Fruit fly (Drosophila melanogaster): ENCODE measurements around the gene Axn.

Gene Axn

dm6 chr3R:29982027-29982426 lies 40.6 kb upstream of the Axn start (continued):
- TF ChIP-seq CG6254 (GFP tag; optimal IDR thresholded peaks at IDR 0.05): no peak
- no peak for TF ChIP-seq CG17186 (GFP tag; optimal IDR thresholded peaks at IDR 0.05)
- TF ChIP-seq Vsx1 (GFP tag; optimal IDR thresholded peaks at IDR 0.05): no peak
- no peak for TF ChIP-seq repo (GFP tag; optimal IDR thresholded peaks at IDR 0.05)
- no peak for TF ChIP-seq Lhr (GFP tag; optimal IDR thresholded peaks at IDR 0.05)
- TF ChIP-seq Ssrp (tag; optimal IDR thresholded peaks at IDR 0.05): no peak
- TF ChIP-seq CG9876 (GFP tag; optimal IDR thresholded peaks at IDR 0.05): no peak
- no peak for TF ChIP-seq hbn (GFP tag; IDR thresholded peaks at IDR 0.05; ENCODE audit: partially characterized antibody)
- TF ChIP-seq slp2 (GFP tag; optimal IDR thresholded peaks at IDR 0.05): no peak
- no peak for TF ChIP-seq Hey (tag; optimal IDR thresholded peaks at IDR 0.05)
- no peak for TF ChIP-seq CG33213 (GFP tag; optimal IDR thresholded peaks at IDR 0.05)
- no peak for TF ChIP-seq CG15073 (GFP tag; optimal IDR thresholded peaks at IDR 0.05)
- TF ChIP-seq Dll (GFP tag; IDR thresholded peaks at IDR 0.05; ENCODE audit: partially characterized antibody): no peak
- TF ChIP-seq cas (GFP tag; IDR thresholded peaks at IDR 0.05): no peak
- TF ChIP-seq CG18764 (GFP tag; optimal IDR thresholded peaks at IDR 0.05): no peak
- peak in 1 of 2 experiments; percentile 16 for TF ChIP-seq Hr51 (GFP tag; optimal IDR thresholded peaks at IDR 0.05)
- 0 out of 3 replicates have a peak, but pooled peaks have one; percentile 13 for TF ChIP-seq CG11695 (GFP tag; IDR thresholded peaks at IDR 0.05)
- no peak for TF ChIP-seq CG17568 (GFP tag; optimal IDR thresholded peaks at IDR 0.05)
- TF ChIP-seq Nf-YC (tag; optimal IDR thresholded peaks at IDR 0.05): no peak
- 0 out of 3 replicates have a peak, but pooled peaks have one; percentile 33 for TF ChIP-seq ken (GFP tag; IDR thresholded peaks at IDR 0.05)
- TF ChIP-seq MTF-1 (GFP tag; optimal IDR thresholded peaks at IDR 0.05; ENCODE audit: borderline replicate concordance): no peak
- peak; percentile 6 for TF ChIP-seq CG15269 (tag; optimal IDR thresholded peaks at IDR 0.05)
- no peak for TF ChIP-seq CG7963 (GFP tag; IDR thresholded peaks at IDR 0.05; ENCODE audit: partially characterized antibody)
- no peak for TF ChIP-seq ham (GFP tag; IDR thresholded peaks at IDR 0.05)
- no peak for TF ChIP-seq CG6854 (GFP tag; optimal IDR thresholded peaks at IDR 0.05)
- TF ChIP-seq CG13775 (GFP tag; optimal IDR thresholded peaks at IDR 0.05): no peak
- TF ChIP-seq D (optimal IDR thresholded peaks at IDR 0.05): no peak
- no peak for TF ChIP-seq D (GFP tag; optimal IDR thresholded peaks at IDR 0.05)
- TF ChIP-seq CG30431 (GFP tag; optimal IDR thresholded peaks at IDR 0.05): no peak
- no peak for TF ChIP-seq otp (GFP tag; IDR thresholded peaks at IDR 0.05)
- peak; percentile 41 for TF ChIP-seq Blimp-1 (GFP tag; optimal IDR thresholded peaks at IDR 0.05)
- no peak for TF ChIP-seq CG13624 (GFP tag; optimal IDR thresholded peaks at IDR 0.05)
- TF ChIP-seq prd (optimal IDR thresholded peaks at IDR 0.05): no peak
- TF ChIP-seq prd (GFP tag; IDR thresholded peaks at IDR 0.05): peak; percentile 25; the same call in 1 of the 3 replicates
- TF ChIP-seq CG4328 (GFP tag; optimal IDR thresholded peaks at IDR 0.05): no peak
- no peak for TF ChIP-seq E2f2 (GFP tag; IDR thresholded peaks at IDR 0.05)
- peak; percentile 51; the same call in 1 of the 3 replicates for TF ChIP-seq ci (GFP tag; IDR thresholded peaks at IDR 0.05)
- TF ChIP-seq CG30403 (GFP tag; optimal IDR thresholded peaks at IDR 0.05): peak; percentile 8
- TF ChIP-seq CG32532 (GFP tag; IDR thresholded peaks at IDR 0.05): 0 out of 2 replicates have a peak, but pooled peaks have one; percentile 15
- TF ChIP-seq CG12155 (GFP tag; optimal IDR thresholded peaks at IDR 0.05): no peak
- no peak for TF ChIP-seq CG12942 (GFP tag; optimal IDR thresholded peaks at IDR 0.05)
- no peak for TF ChIP-seq E2f1 (GFP tag; IDR thresholded peaks at IDR 0.05)
- peak; percentile 48 for TF ChIP-seq row (GFP tag; IDR thresholded peaks at IDR 0.05)
- TF ChIP-seq tll (GFP tag; optimal IDR thresholded peaks at IDR 0.05): no peak
- 0 out of 2 replicates have a peak, but pooled peaks have one; percentile 8 for TF ChIP-seq slbo (GFP tag; IDR thresholded peaks at IDR 0.05)
- peak; percentile 37 for TF ChIP-seq gem (tag; optimal IDR thresholded peaks at IDR 0.05)
- no peak for TF ChIP-seq ara (GFP tag; IDR thresholded peaks at IDR 0.05)
- TF ChIP-seq jumu (GFP tag; optimal IDR thresholded peaks at IDR 0.05): no peak
- TF ChIP-seq dysf (GFP tag; IDR thresholded peaks at IDR 0.05): peak; percentile 60
- TF ChIP-seq Eip74EF (GFP tag; optimal IDR thresholded peaks at IDR 0.05): no peak
- no peak for TF ChIP-seq pnt (GFP tag; optimal IDR thresholded peaks at IDR 0.05)

Measured in whole organism, embryonic.